Fruit fly (Drosophila melanogaster) whole organism, embryonic: Measurements from ENCODE around the gene CG8051.

Source experiments
- Asciz ChIP-seq: fragments of 200-800 bp; sonication (Bioruptor generic); optimal IDR thresholded peaks from 2 replicates; lab custom pipeline; 2017; ENCODE audit warnings: missing biosample characterization, mild to moderate bottlenecking, missing genetic modification characterization, missing genetic modification reagents
- Atf6 ChIP-seq: fragments of 200-800 bp; sonication (Bioruptor generic); IDR thresholded peaks from 2 replicates; pipeline ENCODE4 v1.3.6; 2022; ENCODE audit warnings: missing biosample characterization, missing genetic modification characterization
- CG10147 ChIP-seq: fragments of 200-800 bp; sonication (Bioruptor generic); optimal IDR thresholded peaks from 2 replicates; lab custom pipeline; 2019; ENCODE audit warnings: missing biosample characterization, mild to moderate bottlenecking, missing genetic modification characterization, moderate library complexity
- CG10431 ChIP-seq: fragments of 200-800 bp; sonication (Bioruptor generic); optimal IDR thresholded peaks from 3 replicates; lab custom pipeline; 2018; ENCODE audit warnings: missing biosample characterization, mild to moderate bottlenecking, missing genetic modification characterization
- CG12299 ChIP-seq: fragments of 200-800 bp; sonication (Bioruptor generic); optimal IDR thresholded peaks from 2 replicates; lab custom pipeline; 2018; ENCODE audit warnings: missing biosample characterization, mild to moderate bottlenecking, missing genetic modification characterization
- CG13775 ChIP-seq: fragments of 200-800 bp; sonication (Bioruptor generic); optimal IDR thresholded peaks from 3 replicates; lab custom pipeline; 2017; ENCODE audit warnings: missing biosample characterization, mild to moderate bottlenecking, missing genetic modification characterization
- CG13894 ChIP-seq: fragments of 200-800 bp; sonication (Bioruptor generic); optimal IDR thresholded peaks from 3 replicates; lab custom pipeline; 2018; ENCODE audit warnings: missing biosample characterization, mild to moderate bottlenecking, missing genetic modification characterization, moderate library complexity
- CG14441 ChIP-seq: fragments of 200-800 bp; sonication (Bioruptor generic); IDR thresholded peaks from 2 replicates; pipeline ENCODE4 v1.3.6; 2022; ENCODE audit warnings: missing biosample characterization, missing genetic modification characterization
- CG1647 ChIP-seq: fragments of 200-800 bp; sonication (Bioruptor generic); optimal IDR thresholded peaks from 3 replicates; lab custom pipeline; 2016; ENCODE audit warnings: missing biosample characterization, missing genetic modification characterization
- CG16813 ChIP-seq: fragments of 200-800 bp; sonication (Bioruptor generic); IDR thresholded peaks from 3 replicates; pipeline ENCODE4 v1.3.6; 2022; ENCODE audit warnings: missing biosample characterization, missing genetic modification characterization; ENCODE audit not compliant: partially characterized antibody
- CG17385 ChIP-seq: fragments of 200-800 bp; sonication (Bioruptor generic); optimal IDR thresholded peaks from 3 replicates; lab custom pipeline; 2018; ENCODE audit warnings: missing biosample characterization, mild to moderate bottlenecking, missing genetic modification characterization
- CG18476 ChIP-seq: fragments of 200-800 bp; sonication (Bioruptor generic); optimal IDR thresholded peaks from 2 replicates; lab custom pipeline; 2016; ENCODE audit warnings: missing biosample characterization, mild to moderate bottlenecking, missing genetic modification characterization
- CG2199 ChIP-seq: fragments of 200-800 bp; sonication (Bioruptor generic); IDR thresholded peaks from 3 replicates; pipeline ENCODE4 v1.3.6; 2022; ENCODE audit warnings: missing biosample characterization, missing genetic modification characterization
- CG31441 ChIP-seq: fragments of 200-800 bp; sonication (Bioruptor generic); IDR thresholded peaks from 2 replicates; pipeline ENCODE4 v1.3.6; 2022; ENCODE audit warnings: missing biosample characterization, missing genetic modification characterization
- CG32772 ChIP-seq: fragments of 200-800 bp; sonication (Bioruptor generic); IDR thresholded peaks from 2 replicates; pipeline ENCODE4 v1.3.6; 2022; ENCODE audit warnings: missing biosample characterization, missing genetic modification characterization
- CG43689 ChIP-seq: fragments of 200-800 bp; sonication (Bioruptor generic); IDR thresholded peaks from 2 replicates; pipeline ENCODE4 v1.3.6; 2022; ENCODE audit warnings: missing biosample characterization, missing genetic modification characterization
- CG4424 ChIP-seq: fragments of 200-800 bp; sonication (Bioruptor generic); optimal IDR thresholded peaks from 3 replicates; lab custom pipeline; 2016; ENCODE audit warnings: missing biosample characterization, missing genetic modification characterization
- CG4730 ChIP-seq: fragments of 200-800 bp; sonication (Bioruptor generic); IDR thresholded peaks from 2 replicates; pipeline ENCODE4 v1.3.6; 2022; ENCODE audit warnings: missing biosample characterization, missing genetic modification characterization
- CG5245 ChIP-seq: fragments of 200-800 bp; sonication (Bioruptor generic); optimal IDR thresholded peaks from 3 replicates; lab custom pipeline; 2016; ENCODE audit warnings: missing biosample characterization, missing genetic modification characterization
- CG7271 ChIP-seq: fragments of 200-800 bp; sonication (Bioruptor generic); optimal IDR thresholded peaks from 2 replicates; lab custom pipeline; 2018; ENCODE audit warnings: missing biosample characterization, mild to moderate bottlenecking, missing genetic modification characterization, moderate library complexity
- CG7987 ChIP-seq: fragments of 200-800 bp; sonication (Bioruptor generic); optimal IDR thresholded peaks from 2 replicates; lab custom pipeline; 2018; ENCODE audit warnings: missing biosample characterization, mild to moderate bottlenecking, missing genetic modification characterization, moderate library complexity
- Deaf1 ChIP-seq: fragments of 200-800 bp; optimal IDR thresholded peaks from 3 replicates; lab custom pipeline; 2019; ENCODE audit warnings: missing biosample characterization, mild to moderate bottlenecking, missing genetic modification characterization, moderate library complexity
- Doc2 ChIP-seq: fragments of 200-800 bp; sonication (Bioruptor generic); IDR thresholded peaks from 2 replicates; pipeline ENCODE4 v1.3.6; 2022; ENCODE audit warnings: missing biosample characterization, missing genetic modification characterization
- Eip74EF ChIP-seq, 2 experiments: fragments of 200-800 bp in 1 of 2; fragments of >200 bp in 1 of 2; sonication (Bioruptor generic) in 1 of 2; optimal IDR thresholded peaks; 2 replicates each; lab custom pipeline; 2017 to 2019; ENCODE audit warnings: missing biosample characterization in 2 of 2, missing genetic modification characterization in 2 of 2, mild to moderate bottlenecking in 1 of 2, moderate library complexity in 1 of 2
- Med ChIP-seq: fragments of 200-800 bp; sonication (Bioruptor generic); peaks from one replicate; lab custom pipeline; 2016; ENCODE audit warnings: missing biosample characterization, missing genetic modification characterization, mild to moderate bottlenecking, inconsistent platforms, moderate library complexity
- NC2α ChIP-seq: fragments of 200-800 bp; sonication (Bioruptor generic); optimal IDR thresholded peaks from 2 replicates; lab custom pipeline; 2016; ENCODE audit warnings: missing biosample characterization, missing genetic modification characterization
- Pdp1 ChIP-seq, 2 experiments: fragments of 200-800 bp; sonication (Bioruptor generic); optimal IDR thresholded peaks; 3 replicates each; lab custom pipeline; 2016; ENCODE audit warnings: missing biosample characterization in 2 of 2, missing genetic modification characterization in 2 of 2, mild to moderate bottlenecking in 1 of 2, moderate library complexity in 1 of 2
- Rx ChIP-seq: fragments of 200-800 bp; sonication (Bioruptor generic); IDR thresholded peaks from 2 replicates; pipeline ENCODE4 v1.3.6; 2022; ENCODE audit warnings: missing biosample characterization, missing genetic modification characterization
- TFAM ChIP-seq: fragments of 200-800 bp; sonication (Bioruptor generic); optimal IDR thresholded peaks from 2 replicates; lab custom pipeline; 2017; ENCODE audit warnings: missing biosample characterization, missing genetic modification characterization, inconsistent platforms
- Xrp1 ChIP-seq: fragments of 200-800 bp; sonication (Bioruptor generic); IDR thresholded peaks from 2 replicates; pipeline ENCODE4 v1.3.6; 2022; ENCODE audit warnings: missing biosample characterization, missing genetic modification characterization
- ap ChIP-seq: fragments of 200-800 bp; sonication (Bioruptor generic); IDR thresholded peaks from 2 replicates; pipeline ENCODE4 v1.3.6; 2022; ENCODE audit warnings: missing biosample characterization, missing genetic modification characterization
- chif ChIP-seq, 2 experiments: fragments of 200-800 bp; sonication (Bioruptor generic); optimal IDR thresholded peaks; 3 replicates each; lab custom pipeline; 2016; ENCODE audit warnings: missing biosample characterization in 2 of 2, missing genetic modification characterization in 2 of 2
- chinmo ChIP-seq: fragments of 200-800 bp; sonication (Bioruptor generic); IDR thresholded peaks from 4 replicates; pipeline ENCODE4 v1.3.6; 2022; ENCODE audit warnings: missing biosample characterization, missing genetic modification characterization; ENCODE audit not compliant: partially characterized antibody
- dmrt99B ChIP-seq: fragments of 200-800 bp; sonication (Bioruptor generic); optimal IDR thresholded peaks from 2 replicates; lab custom pipeline; 2018; ENCODE audit warnings: missing biosample characterization, mild to moderate bottlenecking, missing genetic modification characterization, moderate library complexity
- hkb ChIP-seq, 2 experiments: fragments of 200-800 bp in 1 of 2; fragments of >200 bp in 1 of 2; sonication (Bioruptor generic) in 1 of 2; IDR thresholded peaks in 1 of 2; optimal IDR thresholded peaks in 1 of 2; 2 replicates each; pipeline versions ENCODE4 v1.3.6 to Lab custom; 2017 to 2022; ENCODE audit warnings: missing biosample characterization in 1 of 2, missing genetic modification characterization in 1 of 2
- insv ChIP-seq, 2 experiments: fragments of 200-800 bp; sonication (Bioruptor generic); optimal IDR thresholded peaks; 3 replicates each; lab custom pipeline; 2016 to 2018; ENCODE audit warnings: missing biosample characterization in 2 of 2, missing genetic modification characterization in 2 of 2
- kah ChIP-seq: fragments of 200-800 bp; sonication (Bioruptor generic); optimal IDR thresholded peaks from 2 replicates; lab custom pipeline; 2018; ENCODE audit warnings: missing biosample characterization, mild to moderate bottlenecking, missing genetic modification characterization
- nom ChIP-seq: fragments of 200-800 bp; sonication (Bioruptor generic); optimal IDR thresholded peaks from 2 replicates; lab custom pipeline; 2017; ENCODE audit warnings: missing biosample characterization, missing genetic modification characterization, mild to moderate bottlenecking, moderate library complexity, missing genetic modification reagents
- row ChIP-seq: fragments of 200-800 bp; sonication (Bioruptor generic); IDR thresholded peaks from 3 replicates; pipeline ENCODE4 v1.3.6; 2022; ENCODE audit warnings: missing biosample characterization, missing genetic modification characterization
- sens ChIP-seq: fragments of 200-800 bp; sonication (Bioruptor generic); peaks from one replicate; lab custom pipeline; 2016; ENCODE audit warnings: missing biosample characterization, missing genetic modification characterization
- sr ChIP-seq: fragments of 200-800 bp; sonication (Bioruptor generic); IDR thresholded peaks from 3 replicates; pipeline ENCODE4 v1.3.6; 2022; ENCODE audit warnings: missing biosample characterization, missing genetic modification characterization
- tll ChIP-seq, 2 experiments: fragments of 200-800 bp in 1 of 2; fragments of >200 bp in 1 of 2; sonication (Bioruptor generic) in 1 of 2; optimal IDR thresholded peaks; 2 replicates each; lab custom pipeline; 2017 to 2019; ENCODE audit warnings: missing biosample characterization in 2 of 2, missing genetic modification characterization in 2 of 2, mild to moderate bottlenecking in 1 of 2, moderate library complexity in 1 of 2
- usp ChIP-seq: fragments of >200 bp; optimal IDR thresholded peaks from 2 replicates; lab custom pipeline; 2017; ENCODE audit warnings: missing biosample characterization, missing genetic modification characterization
- vfl ChIP-seq: fragments of 200-800 bp; sonication (Bioruptor generic); optimal IDR thresholded peaks from 2 replicates; lab custom pipeline; 2016; ENCODE audit warnings: missing biosample characterization, missing genetic modification characterization
- yki ChIP-seq: fragments of >200 bp; optimal IDR thresholded peaks from 3 replicates; lab custom pipeline; 2018
- zen ChIP-seq: fragments of 200-800 bp; sonication (Bioruptor generic); optimal IDR thresholded peaks from 3 replicates; lab custom pipeline; 2018; ENCODE audit warnings: missing biosample characterization, mild to moderate bottlenecking, missing genetic modification characterization, moderate library complexity

Gene CG8051

dm6 chrX:19297899-19298784 lies 9.6 kb downstream of the CG8051 start, which contains the start of gene CG8034 (continued):
- TF ChIP-seq CG10147 (peak; percentile 96), tll (GFP tag; optimal IDR thresholded peaks at IDR 0.05; lab: Kevin White, UChicago) (peak; percentile 39 to 69), CG4730 (GFP tag; lab: Robert Waterston, UW) (peak; percentile 90), chif (GFP tag; optimal IDR thresholded peaks at IDR 0.05; lab: Kevin White, UChicago) (peak; percentile 93 to 94), Xrp1 (GFP tag; lab: Robert Waterston, UW) (peak; percentile 96), Pdp1 (GFP tag; optimal IDR thresholded peaks at IDR 0.05; lab: Kevin White, UChicago) (peak; percentile 90 to 97), insv (GFP tag; optimal IDR thresholded peaks at IDR 0.05; lab: Kevin White, UChicago) (peak; percentile 52 to 74), CG10431 (GFP tag; lab: Kevin White, UChicago) (peak; percentile 89), vfl (GFP tag; lab: Kevin White, UChicago) (peak; percentile 95), CG32772 (GFP tag; lab: Robert Waterston, UW) (peak; percentile 93), Deaf1 (peak; percentile 84), TFAM (peak; percentile 81), CG7271 (tag; lab: Kevin White, UChicago) (peak; percentile 77), CG4424 (GFP tag; lab: Kevin White, UChicago) (peak; percentile 96), yki (lab: Kevin White, UChicago) (no peak), row (GFP tag; lab: Robert Waterston, UW) (peak; percentile 98), CG12299 (tag; lab: Kevin White, UChicago) (peak; percentile 95), Asciz (GFP tag; lab: Kevin White, UChicago) (peak; percentile 93), Doc2 (GFP tag; lab: Robert Waterston, UW) (peak; percentile 88), CG43689 (peak; percentile 68), CG5245 (GFP tag; lab: Kevin White, UChicago) (peak; percentile 89), CG1647 (GFP tag; lab: Kevin White, UChicago) (peak; percentile 93)

- TF ChIP-seq CG14441 (GFP tag; lab: Robert Waterston, UW) = no peak
- TF ChIP-seq Rx = no peak
- TF ChIP-seq kah (GFP tag; lab: Kevin White, UChicago) = no peak
- no peak for TF ChIP-seq dmrt99B (tag; lab: Kevin White, UChicago)
- 0 out of 3 replicates have a peak, but pooled peaks have one; percentile 33 for TF ChIP-seq CG2199
- TF ChIP-seq sens (GFP tag; lab: Kevin White, UChicago) = peak; percentile 55
- no peak for TF ChIP-seq CG13894
- peak; percentile 20 for TF ChIP-seq nom (GFP tag; lab: Kevin White, UChicago)
- peak; percentile 90 for TF ChIP-seq CG7987 (GFP tag; lab: Kevin White, UChicago)
- no peak for TF ChIP-seq ap (GFP tag; lab: Robert Waterston, UW)
These were observed 11.8 kb downstream of the CG8051 start for dm6 chrX:19295831-19296423.

dm6 chrX:19294953-19295352 lies 12.8 kb downstream of the CG8051 start:
- no peak for TF ChIP-seq CG31441 (GFP tag; lab: Robert Waterston, UW)
- peak; percentile 57 for TF ChIP-seq CG18476
- no peak for TF ChIP-seq zen (tag; lab: Kevin White, UChicago)
- peak; percentile 83 for TF ChIP-seq hkb (optimal IDR thresholded peaks at IDR 0.05; lab: Kevin White, UChicago)
- TF ChIP-seq hkb (GFP tag; IDR thresholded peaks at IDR 0.05; lab: Robert Waterston, UW) = no peak
- peak; percentile 3 for TF ChIP-seq Med
- no peak for TF ChIP-seq CG13775
- 0 out of 2 replicates have a peak, but pooled peaks have one; percentile 11 for TF ChIP-seq Atf6 (GFP tag; lab: Robert Waterston, UW)
- TF ChIP-seq usp (GFP tag; lab: Kevin White, UChicago) = no peak
- TF ChIP-seq Eip74EF (GFP tag; optimal IDR thresholded peaks at IDR 0.05; lab: Kevin White, UChicago) = no peak
- no peak for TF ChIP-seq CG17385 (GFP tag; lab: Kevin White, UChicago)
- TF ChIP-seq sens (GFP tag; lab: Kevin White, UChicago) = peak; percentile 23
- TF ChIP-seq CG16813 (GFP tag; lab: Robert Waterston, UW) = no peak
- TF ChIP-seq chinmo (GFP tag; lab: Robert Waterston, UW) = 0 out of 4 replicates have a peak, but pooled peaks have one; percentile 26
- TF ChIP-seq NC2α (GFP tag; lab: Kevin White, UChicago) = no peak
- 0 out of 3 replicates have a peak, but pooled peaks have one; percentile 24 for TF ChIP-seq sr
